Worm (Caenorhabditis elegans) whole organism, late embryonic: ENCODE results near the gene W01C8.1.

Source experiments
- ets-4 ChIP-seq: sonication (generic microtip); optimal IDR thresholded peaks from 2 replicates; lab custom pipeline; 2016; ENCODE audit warnings: missing genetic modification characterization, missing compliant biosample characterization
- tbx-2 ChIP-seq: sonication (generic microtip); optimal IDR thresholded peaks from 2 replicates; lab custom pipeline; 2016; ENCODE audit warnings: missing genetic modification characterization, missing compliant biosample characterization

ce11 chrX:5699555-5699954 is 7.4 kb downstream of the W01C8.1 start:
- TF ChIP-seq ets-4 (tag; lab: Kevin White, UChicago) (no peak), tbx-2 (no peak)
